Worm (Caenorhabditis elegans): Measurements from ENCODE around the gene ncs-4.

DNA sequence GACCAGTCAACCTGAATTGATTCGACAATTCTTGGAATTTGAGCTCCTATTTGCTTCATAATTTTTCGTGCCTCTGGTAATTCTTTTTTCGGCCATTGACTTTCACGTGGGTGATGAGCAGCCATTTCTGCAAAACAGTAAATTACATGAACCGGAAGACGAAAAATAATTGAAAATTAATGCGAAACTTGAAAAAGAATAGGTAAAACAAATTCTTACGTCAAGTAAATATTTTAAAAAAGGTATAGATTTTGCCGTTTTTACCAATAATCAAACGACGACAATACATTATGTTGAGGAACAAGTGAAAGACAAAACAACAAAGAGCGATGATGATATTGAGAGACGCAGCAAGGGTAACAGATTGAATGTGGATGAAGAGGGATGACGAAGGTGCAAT is 37.8 kb upstream of the ncs-4 start, which contains the start of gene moc-1:
- no peak for TF ChIP-seq snpc-4 (tag; optimal IDR thresholded peaks at IDR 0.05)
- no peak for TF ChIP-seq snpc-1.2 (GFP tag; IDR thresholded peaks at IDR 0.05)
- no peak for TF ChIP-seq ces-1 (GFP tag; optimal IDR thresholded peaks at IDR 0.05)
- TF ChIP-seq F49E8.2 (tag; optimal IDR thresholded peaks at IDR 0.05; ENCODE audit: borderline replicate concordance) = no peak
- TF ChIP-seq pqm-1 (tag; optimal IDR thresholded peaks at IDR 0.05) = no peak
- TF ChIP-seq aha-1 (tag) = no peak
- TF ChIP-seq R02D3.7 (tag; optimal IDR thresholded peaks at IDR 0.05) = no peak
- no peak for TF ChIP-seq lin-13 (GFP tag; optimal IDR thresholded peaks at IDR 0.05)
- TF ChIP-seq unc-130 (GFP tag; optimal IDR thresholded peaks at IDR 0.05) = no peak
- no peak for TF ChIP-seq rbr-2 (tag; optimal IDR thresholded peaks at IDR 0.05)
- no peak for TF ChIP-seq D1046.2 (GFP tag; IDR thresholded peaks at IDR 0.05)
- no peak for TF ChIP-seq zag-1 (tag; optimal IDR thresholded peaks at IDR 0.05)
- no peak for TF ChIP-seq nhr-42 (GFP tag; IDR thresholded peaks at IDR 0.05)
- TF ChIP-seq unc-62 (GFP tag; optimal IDR thresholded peaks at IDR 0.05 in 1 of 2) = peak in 1 of 2 experiments; percentile 94
- TF ChIP-seq unc-62 (tag; optimal IDR thresholded peaks at IDR 0.05) = no peak
